Fruit fly (Drosophila melanogaster) whole organism, embryonic: Measurements from ENCODE around the gene lwr.

Source experiments
- ATbp ChIP-seq: fragments of 200-800 bp; sonication (Bioruptor generic); optimal IDR thresholded peaks from 2 replicates; lab custom pipeline; 2017; ENCODE audit warnings: missing biosample characterization, mild to moderate bottlenecking, missing genetic modification characterization, missing genetic modification reagents
- Adf1 ChIP-seq: fragments of 200-800 bp; sonication (Bioruptor generic); IDR thresholded peaks from 2 replicates; pipeline ENCODE4 v1.3.6; 2022; ENCODE audit warnings: missing biosample characterization, missing genetic modification characterization
- Aef1 ChIP-seq: fragments of 200-800 bp; sonication (Bioruptor generic); IDR thresholded peaks from 3 replicates; pipeline ENCODE4 v1.3.6; 2022; ENCODE audit warnings: missing biosample characterization, missing genetic modification characterization
- Atf3 ChIP-seq: fragments of 200-800 bp; sonication (Bioruptor generic); optimal IDR thresholded peaks from 3 replicates; lab custom pipeline; 2016; ENCODE audit warnings: missing biosample characterization, missing genetic modification characterization
- CG1024 ChIP-seq: fragments of 200-800 bp; sonication (Bioruptor generic); IDR thresholded peaks from 2 replicates; pipeline ENCODE4 v1.3.6; 2022; ENCODE audit warnings: missing biosample characterization, missing genetic modification characterization
- CG11247 ChIP-seq: fragments of 200-800 bp; sonication (Bioruptor generic); IDR thresholded peaks from 2 replicates; pipeline ENCODE4 v1.3.6; 2022; ENCODE audit warnings: missing biosample characterization, missing genetic modification characterization
- CG11398 ChIP-seq: fragments of 200-800 bp; sonication (Bioruptor generic); optimal IDR thresholded peaks from 2 replicates; lab custom pipeline; 2016; ENCODE audit warnings: missing biosample characterization, missing genetic modification characterization
- CG12942 ChIP-seq: fragments of 200-800 bp; sonication (Bioruptor generic); optimal IDR thresholded peaks from 3 replicates; lab custom pipeline; 2016; ENCODE audit warnings: missing biosample characterization, missing genetic modification characterization
- CG13296 ChIP-seq: fragments of 200-800 bp; sonication (Bioruptor generic); optimal IDR thresholded peaks from 3 replicates; lab custom pipeline; 2018; ENCODE audit warnings: missing biosample characterization, mild to moderate bottlenecking, missing genetic modification characterization
- CG14667 ChIP-seq: fragments of 200-800 bp; sonication (Bioruptor generic); IDR thresholded peaks from 2 replicates; pipeline ENCODE4 v1.3.6; 2022; ENCODE audit warnings: missing biosample characterization, missing genetic modification characterization
- CG1529 ChIP-seq: fragments of 200-800 bp; sonication (Bioruptor generic); optimal IDR thresholded peaks from 3 replicates; lab custom pipeline; 2018; ENCODE audit warnings: missing biosample characterization, missing genetic modification characterization
- CG1603 ChIP-seq: fragments of 200-800 bp; sonication (Bioruptor generic); optimal IDR thresholded peaks from 2 replicates; lab custom pipeline; 2019; ENCODE audit warnings: missing biosample characterization, mild to moderate bottlenecking, missing genetic modification characterization, moderate library complexity
- CG17361 ChIP-seq: fragments of 200-800 bp; sonication (Bioruptor generic); IDR thresholded peaks from 3 replicates; pipeline ENCODE4 v1.3.6; 2022; ENCODE audit warnings: missing biosample characterization, missing genetic modification characterization
- CG2116 ChIP-seq: fragments of 200-800 bp; sonication (Bioruptor generic); optimal IDR thresholded peaks from 3 replicates; lab custom pipeline; 2018; ENCODE audit warnings: missing biosample characterization, mild to moderate bottlenecking, missing genetic modification characterization
- CG2875 ChIP-seq: fragments of 200-800 bp; sonication (Bioruptor generic); optimal IDR thresholded peaks from 2 replicates; lab custom pipeline; 2017; ENCODE audit warnings: missing biosample characterization, mild to moderate bottlenecking, missing genetic modification characterization, missing genetic modification reagents
- CG2889 ChIP-seq: fragments of 200-800 bp; sonication (Bioruptor generic); IDR thresholded peaks from 3 replicates; pipeline ENCODE4 v1.3.6; 2022; ENCODE audit warnings: missing biosample characterization, missing genetic modification characterization
- CG30403 ChIP-seq: fragments of 200-800 bp; sonication (Bioruptor generic); optimal IDR thresholded peaks from 3 replicates; lab custom pipeline; 2016; ENCODE audit warnings: missing biosample characterization, missing genetic modification characterization
- CG31441 ChIP-seq: fragments of 200-800 bp; sonication (Bioruptor generic); IDR thresholded peaks from 2 replicates; pipeline ENCODE4 v1.3.6; 2022; ENCODE audit warnings: missing biosample characterization, missing genetic modification characterization
- CG3281 ChIP-seq: fragments of 200-800 bp; sonication (Bioruptor generic); optimal IDR thresholded peaks from 3 replicates; lab custom pipeline; 2017; ENCODE audit warnings: missing biosample characterization, mild to moderate bottlenecking, missing genetic modification characterization
- CG33557 ChIP-seq: fragments of 200-800 bp; sonication (Bioruptor generic); optimal IDR thresholded peaks from 2 replicates; lab custom pipeline; 2019; ENCODE audit warnings: missing biosample characterization, mild to moderate bottlenecking, missing genetic modification characterization, moderate library complexity
- CG4328 ChIP-seq: fragments of 200-800 bp; sonication (Bioruptor generic); optimal IDR thresholded peaks from 3 replicates; lab custom pipeline; 2017; ENCODE audit warnings: missing biosample characterization, missing genetic modification reagents, missing genetic modification characterization
- CG7963 ChIP-seq: fragments of 200-800 bp; sonication (Bioruptor generic); IDR thresholded peaks from 3 replicates; pipeline ENCODE4 v1.3.6; 2022; ENCODE audit warnings: missing biosample characterization, missing genetic modification characterization; ENCODE audit not compliant: partially characterized antibody
- CG9609 ChIP-seq: fragments of 200-800 bp; sonication (Bioruptor generic); optimal IDR thresholded peaks from 3 replicates; lab custom pipeline; 2016; ENCODE audit warnings: missing biosample characterization, missing genetic modification characterization
- CG9817 ChIP-seq: fragments of 200-800 bp; sonication (Bioruptor generic); optimal IDR thresholded peaks from 2 replicates; lab custom pipeline; 2018; ENCODE audit warnings: missing biosample characterization, mild to moderate bottlenecking, missing genetic modification characterization, moderate library complexity
- CG9932 ChIP-seq: fragments of 200-800 bp; sonication (Bioruptor generic); IDR thresholded peaks from 2 replicates; pipeline ENCODE4 v1.3.6; 2022; ENCODE audit warnings: missing biosample characterization, missing genetic modification characterization
- Dad ChIP-seq: fragments of 200-800 bp; sonication (Bioruptor generic); optimal IDR thresholded peaks from 3 replicates; lab custom pipeline; 2016; ENCODE audit warnings: missing biosample characterization, missing genetic modification characterization
- Dp ChIP-seq: fragments of 200-800 bp; sonication (Bioruptor generic); optimal IDR thresholded peaks from 2 replicates; lab custom pipeline; 2018; ENCODE audit warnings: missing biosample characterization, mild to moderate bottlenecking, missing genetic modification characterization, moderate library complexity
- MESR4 ChIP-seq: fragments of 200-800 bp; sonication (Bioruptor generic); optimal IDR thresholded peaks from 2 replicates; lab custom pipeline; 2018; ENCODE audit warnings: missing biosample characterization, mild to moderate bottlenecking, missing genetic modification characterization, moderate library complexity
- Mad ChIP-seq: fragments of 200-800 bp; sonication (Bioruptor generic); optimal IDR thresholded peaks from 2 replicates; lab custom pipeline; 2016; ENCODE audit warnings: missing biosample characterization, missing genetic modification characterization
- Mes4 ChIP-seq: fragments of 200-800 bp; sonication (Bioruptor generic); optimal IDR thresholded peaks from 2 replicates; lab custom pipeline; 2016; ENCODE audit warnings: missing biosample characterization, missing genetic modification characterization
- Mrtf ChIP-seq: fragments of 200-800 bp; sonication (Bioruptor generic); IDR thresholded peaks from 3 replicates; pipeline ENCODE4 v1.3.6; 2022; ENCODE audit warnings: missing biosample characterization, missing genetic modification characterization
- Opbp ChIP-seq: fragments of 200-800 bp; sonication (Bioruptor generic); IDR thresholded peaks from 3 replicates; pipeline ENCODE4 v1.3.6; 2022; ENCODE audit warnings: missing biosample characterization, missing genetic modification characterization; ENCODE audit not compliant: partially characterized antibody
- Ptx1 ChIP-seq: fragments of 200-800 bp; sonication (Bioruptor generic); IDR thresholded peaks from 2 replicates; pipeline ENCODE4 v1.3.6; 2022; ENCODE audit warnings: missing biosample characterization, missing genetic modification characterization
- Sry-β ChIP-seq: fragments of 200-800 bp; sonication (Bioruptor generic); optimal IDR thresholded peaks from 2 replicates; lab custom pipeline; 2018; ENCODE audit warnings: missing biosample characterization, mild to moderate bottlenecking, missing genetic modification characterization, moderate library complexity
- Sry-δ ChIP-seq: fragments of 200-800 bp; sonication (Bioruptor generic); optimal IDR thresholded peaks from 2 replicates; lab custom pipeline; 2016; ENCODE audit warnings: missing biosample characterization, missing genetic modification characterization
- Stat92E ChIP-seq, 3 experiments: fragments of >200 bp in 2 of 3; fragments of 200-800 bp in 1 of 3; sonication (Bioruptor generic) in 1 of 3; optimal IDR thresholded peaks; 2 replicates each; lab custom pipeline; 2017 to 2019; ENCODE audit warnings: missing biosample characterization in 3 of 3, missing genetic modification characterization in 3 of 3, mild to moderate bottlenecking in 1 of 3, moderate library complexity in 1 of 3
- Tbp ChIP-seq: fragments of >200 bp; optimal IDR thresholded peaks from 2 replicates; lab custom pipeline; 2018; ENCODE audit warnings: missing biosample characterization, missing genetic modification characterization
- ac ChIP-seq: fragments of 200-800 bp; sonication (Bioruptor generic); optimal IDR thresholded peaks from 3 replicates; lab custom pipeline; 2017; ENCODE audit warnings: missing biosample characterization, mild to moderate bottlenecking, missing genetic modification characterization
- al ChIP-seq: fragments of 200-800 bp; sonication (Bioruptor generic); IDR thresholded peaks from 2 replicates; pipeline ENCODE4 v1.3.6; 2022; ENCODE audit warnings: missing biosample characterization, missing genetic modification characterization
- ara ChIP-seq: fragments of 200-800 bp; sonication (Bioruptor generic); IDR thresholded peaks from 2 replicates; pipeline ENCODE4 v1.3.6; 2022; ENCODE audit warnings: missing biosample characterization, missing genetic modification characterization
- ase ChIP-seq: fragments of 200-800 bp; sonication (Bioruptor generic); IDR thresholded peaks from 3 replicates; pipeline ENCODE4 v1.3.6; 2022; ENCODE audit warnings: missing biosample characterization, missing genetic modification characterization
- bab2 ChIP-seq: fragments of 200-800 bp; sonication (Bioruptor generic); optimal IDR thresholded peaks from 2 replicates; lab custom pipeline; 2016; ENCODE audit warnings: missing biosample characterization, missing genetic modification characterization
- dmrt11E ChIP-seq: fragments of 200-800 bp; sonication (Bioruptor generic); optimal IDR thresholded peaks from 3 replicates; lab custom pipeline; 2018; ENCODE audit warnings: missing biosample characterization, mild to moderate bottlenecking, missing genetic modification characterization, moderate library complexity
- ewg ChIP-seq: fragments of 200-800 bp; sonication (Bioruptor generic); optimal IDR thresholded peaks from 3 replicates; lab custom pipeline; 2017; ENCODE audit warnings: mild to moderate bottlenecking, missing biosample characterization, missing genetic modification reagents, missing genetic modification characterization
- inv ChIP-seq: fragments of 200-800 bp; sonication (Bioruptor generic); IDR thresholded peaks from 2 replicates; pipeline ENCODE4 v1.3.6; 2022; ENCODE audit warnings: missing biosample characterization, missing genetic modification characterization; ENCODE audit not compliant: partially characterized antibody
- nerfin-2 ChIP-seq: fragments of 200-800 bp; sonication (Bioruptor generic); IDR thresholded peaks from 2 replicates; pipeline ENCODE4 v1.3.6; 2022; ENCODE audit warnings: missing biosample characterization, missing genetic modification characterization; ENCODE audit not compliant: partially characterized antibody
- onecut ChIP-seq: fragments of 200-800 bp; sonication (Bioruptor generic); IDR thresholded peaks from 2 replicates; pipeline ENCODE4 v1.3.6; 2022; ENCODE audit warnings: missing biosample characterization, missing genetic modification characterization
- pb ChIP-seq: fragments of 200-800 bp; sonication (Bioruptor generic); optimal IDR thresholded peaks from 3 replicates; lab custom pipeline; 2016; ENCODE audit warnings: missing biosample characterization, missing genetic modification characterization
- phol ChIP-seq: fragments of 200-800 bp; sonication (Bioruptor generic); optimal IDR thresholded peaks from 3 replicates; lab custom pipeline; 2018; ENCODE audit warnings: missing biosample characterization, mild to moderate bottlenecking, missing genetic modification characterization, moderate library complexity
- ssp ChIP-seq: fragments of 200-800 bp; sonication (Bioruptor generic); IDR thresholded peaks from 2 replicates; pipeline ENCODE4 v1.3.6; 2022; ENCODE audit warnings: missing biosample characterization, missing genetic modification characterization
- trh ChIP-seq: fragments of 200-800 bp; sonication (Bioruptor generic); optimal IDR thresholded peaks from 2 replicates; lab custom pipeline; 2016; ENCODE audit warnings: missing biosample characterization, missing genetic modification characterization

Gene lwr

dm6 chr2L:568030-568429 lies 25.6 kb upstream of the lwr start, which contains the start of the genes Nle and Sf3b1 (continued):
- 0 out of 2 replicates have a peak, but pooled peaks have one; percentile 16 for TF ChIP-seq onecut (GFP tag; lab: Robert Waterston, UW)
- TF ChIP-seq al (GFP tag; lab: Robert Waterston, UW) = no peak
- peak; percentile 48 for TF ChIP-seq Mes4 (GFP tag; lab: Kevin White, UChicago)
- no peak for TF ChIP-seq ssp (GFP tag; lab: Robert Waterston, UW)
- 0 out of 2 replicates have a peak, but pooled peaks have one; percentile 19 for TF ChIP-seq Ptx1 (GFP tag; lab: Robert Waterston, UW)
- TF ChIP-seq pb (GFP tag; lab: Kevin White, UChicago) = no peak
- peak; percentile 95 for TF ChIP-seq inv (GFP tag; lab: Robert Waterston, UW)
- no peak for TF ChIP-seq ATbp (GFP tag; lab: Kevin White, UChicago)
- TF ChIP-seq ara (GFP tag; lab: Robert Waterston, UW) = no peak
- TF ChIP-seq phol (tag; lab: Kevin White, UChicago) = peak; percentile 77
- TF ChIP-seq CG9932 (GFP tag; lab: Robert Waterston, UW) = peak; percentile 80
- TF ChIP-seq CG7963 (GFP tag; lab: Robert Waterston, UW) = peak; percentile 48; the same call in 1 of the 3 replicates
- TF ChIP-seq Tbp (GFP tag; lab: Kevin White, UChicago) = no peak
- peak; percentile 53 for TF ChIP-seq CG33557
- TF ChIP-seq CG4328 (GFP tag; lab: Kevin White, UChicago) = peak; percentile 52
- peak; percentile 48 for TF ChIP-seq Dp (GFP tag; lab: Kevin White, UChicago)
- TF ChIP-seq CG2875 (GFP tag; lab: Kevin White, UChicago) = no peak
- no peak for TF ChIP-seq CG1024 (GFP tag; lab: Robert Waterston, UW)
- peak; percentile 80 for TF ChIP-seq nerfin-2 (GFP tag; lab: Robert Waterston, UW)
- peak; percentile 72 for TF ChIP-seq CG30403 (GFP tag; lab: Kevin White, UChicago)
- TF ChIP-seq CG2116 (GFP tag; lab: Kevin White, UChicago) = peak; percentile 93
- TF ChIP-seq CG14667 (GFP tag; lab: Robert Waterston, UW) = no peak
- no peak for TF ChIP-seq ac (GFP tag; lab: Kevin White, UChicago)
- peak; percentile 88 for TF ChIP-seq Opbp
- no peak for TF ChIP-seq Mrtf (GFP tag; lab: Robert Waterston, UW)
- no peak for TF ChIP-seq Aef1 (GFP tag; lab: Robert Waterston, UW)
- TF ChIP-seq CG31441 = no peak
- TF ChIP-seq Sry-δ (GFP tag; lab: Kevin White, UChicago) = peak; percentile 93
- no peak for TF ChIP-seq CG2889 (GFP tag; lab: Robert Waterston, UW)
- TF ChIP-seq MESR4 (GFP tag; lab: Kevin White, UChicago) = peak; percentile 58
- peak; percentile 48 for TF ChIP-seq Adf1 (GFP tag; lab: Robert Waterston, UW)
- peak; percentile 12 for TF ChIP-seq Atf3 (GFP tag; lab: Kevin White, UChicago)
- peak; percentile 55 for TF ChIP-seq CG3281 (GFP tag; lab: Kevin White, UChicago)
- TF ChIP-seq CG9609 (GFP tag; lab: Kevin White, UChicago) = peak; percentile 17
- TF ChIP-seq CG11247 = no peak
- no peak for TF ChIP-seq trh
- peak; percentile 12 for TF ChIP-seq CG12942
- no peak for TF ChIP-seq CG13296
- peak; percentile 10 for TF ChIP-seq Dad (GFP tag; lab: Kevin White, UChicago)
- TF ChIP-seq dmrt11E (tag; lab: Kevin White, UChicago) = peak; percentile 36
- TF ChIP-seq CG1603 (tag; lab: Kevin White, UChicago) = peak; percentile 80
- no peak for TF ChIP-seq bab2 (GFP tag; lab: Kevin White, UChicago)
- no peak for TF ChIP-seq ase
- peak; percentile 77 for TF ChIP-seq Sry-β (GFP tag; lab: Kevin White, UChicago)
- TF ChIP-seq ewg (GFP tag; lab: Kevin White, UChicago) = peak; percentile 1
- TF ChIP-seq CG1529 (GFP tag; lab: Kevin White, UChicago) = no peak
- peak; percentile 63 for TF ChIP-seq CG17361 (GFP tag; lab: Robert Waterston, UW)
- TF ChIP-seq Mad = no peak
- TF ChIP-seq Stat92E (GFP tag; optimal IDR thresholded peaks at IDR 0.05; lab: Kevin White, UChicago) = peak in 1 of 3 experiments; percentile 35
- TF ChIP-seq CG9817 (tag; lab: Kevin White, UChicago) = peak; percentile 76
- TF ChIP-seq CG11398 (GFP tag; lab: Kevin White, UChicago) = no peak
